Worm (Caenorhabditis elegans) whole organism, L1 larva: ENCODE data around the gene Y73B6BL.27.

Experiments
- alr-1 ChIP-seq: fragments of 200-800 bp; sonication (Bioruptor generic); optimal IDR thresholded peaks from 2 replicates; lab custom pipeline; 2018; ENCODE audit warnings: borderline replicate concordance, mild to moderate bottlenecking, missing genetic modification characterization, missing compliant biosample characterization
- dpl-1 ChIP-seq, 3 experiments: fragments of 150-350 bp in 2 of 3; sonication (generic microtip) in 1 of 3; optimal IDR thresholded peaks; 2 replicates each; lab custom pipeline; 2014 to 2017; ENCODE audit warnings: missing biosample characterization in 3 of 3, missing genetic modification characterization in 3 of 3, missing genetic modification reagents in 3 of 3
- elt-3 ChIP-seq, 6 experiments: fragments of 150-350 bp in 1 of 6; sonication (generic microtip); optimal IDR thresholded peaks; 2 replicates each; lab custom pipeline; 2017 to 2018; ENCODE audit warnings: missing biosample characterization in 6 of 6, missing genetic modification characterization in 6 of 6, inconsistent platforms in 1 of 6
- fos-1 ChIP-seq: fragments of 150-350 bp; optimal IDR thresholded peaks from 2 replicates; lab custom pipeline; 2014; ENCODE audit warnings: missing biosample characterization, missing genetic modification characterization
- lin-15B ChIP-seq: fragments of 150-350 bp; sonication (generic microtip); optimal IDR thresholded peaks from 3 replicates; lab custom pipeline; 2014; ENCODE audit warnings: missing biosample characterization, missing genetic modification characterization
- nhr-28 ChIP-seq: fragments of 150-350 bp; optimal IDR thresholded peaks from 2 replicates; lab custom pipeline; 2014; ENCODE audit warnings: missing biosample characterization, missing genetic modification characterization
- tbx-2 ChIP-seq: sonication (generic microtip); optimal IDR thresholded peaks from 2 replicates; lab custom pipeline; 2016; ENCODE audit warnings: missing genetic modification characterization, missing compliant biosample characterization

ce11 chrIV:6474751-6475150 is 1.7 kb upstream of the Y73B6BL.27 start:
- TF ChIP-seq dpl-1 (GFP tag; optimal IDR thresholded peaks at IDR 0.05; lab: Kevin White, UChicago) (peak; percentile 22 to 50 (median 27)), fos-1 (tag; lab: Kevin White, UChicago) (peak; percentile 42), alr-1 (tag; lab: Kevin White, UChicago) (no peak), lin-15B (tag; lab: Kevin White, UChicago) (peak; percentile 45), elt-3 (tag; optimal IDR thresholded peaks at IDR 0.05; lab: Kevin White, UChicago) (no peak), tbx-2 (tag; lab: Kevin White, UChicago) (peak; percentile 31), nhr-28 (tag; lab: Kevin White, UChicago) (no peak)
